Worm (Caenorhabditis elegans) whole organism, L4 larva: ENCODE measurements around the gene txt-19.
A peak's percentile ranks its signal among the peaks of the same experiment; 100 is the strongest.

ENCODE experiments used
- F26F4.8 ChIP-seq: fragments of 200-800 bp; sonication (Bioruptor generic); conservative IDR thresholded peaks from 2 replicates; pipeline ENCODE4 v1.3.6; 2022; ENCODE audit warnings: missing genetic modification characterization, missing compliant biosample characterization
- R02D3.7 ChIP-seq: fragments of 150-350 bp; sonication (generic microtip); optimal IDR thresholded peaks from 3 replicates; lab custom pipeline; 2014; ENCODE audit warnings: missing biosample characterization, missing genetic modification characterization
- Y48G9A.11 ChIP-seq: fragments of 200-800 bp; sonication (Bioruptor generic); IDR thresholded peaks from 2 replicates; pipeline ENCODE4 v1.3.6; 2022; ENCODE audit warnings: missing genetic modification reagents, missing genetic modification characterization, missing compliant biosample characterization
- Y5F2A.4 ChIP-seq: fragments of 200-800 bp; sonication (Bioruptor generic); optimal IDR thresholded peaks from 2 replicates; lab custom pipeline; 2018; ENCODE audit warnings: mild to moderate bottlenecking, missing genetic modification characterization, missing compliant biosample characterization
- ZK337.2 ChIP-seq: fragments of 200-800 bp; sonication (Bioruptor generic); IDR thresholded peaks from 2 replicates; pipeline ENCODE4 v1.3.6; 2022; ENCODE audit warnings: missing genetic modification reagents, missing genetic modification characterization, missing compliant biosample characterization
- ZK546.5 ChIP-seq, 2 experiments: sonication (generic microtip); optimal IDR thresholded peaks; 2 replicates each; lab custom pipeline; 2017; ENCODE audit warnings: missing biosample characterization in 2 of 2, missing genetic modification characterization in 2 of 2
- arid-1 ChIP-seq: fragments of 200-800 bp; sonication (Bioruptor generic); conservative IDR thresholded peaks from 2 replicates; pipeline ENCODE4 v1.3.6; 2022; ENCODE audit warnings: missing genetic modification reagents, missing genetic modification characterization, missing compliant biosample characterization
- daf-12 ChIP-seq: fragments of 150-350 bp; optimal IDR thresholded peaks from 2 replicates; lab custom pipeline; 2014; ENCODE audit warnings: missing biosample characterization, missing genetic modification reagents, missing genetic modification characterization
- daf-16 ChIP-seq, 3 experiments: sonication (generic microtip); optimal IDR thresholded peaks; 2 replicates each; lab custom pipeline; 2016 to 2017; ENCODE audit warnings: missing genetic modification characterization in 3 of 3, missing genetic modification reagents in 3 of 3, mild to moderate bottlenecking in 2 of 3, missing compliant biosample characterization in 2 of 3, missing biosample characterization in 1 of 3, moderate library complexity in 1 of 3
- dmd-6 ChIP-seq: fragments of 200-800 bp; sonication (Bioruptor generic); IDR thresholded peaks from 2 replicates; pipeline ENCODE4 v1.3.6; 2022; ENCODE audit warnings: missing genetic modification reagents, missing genetic modification characterization, missing compliant biosample characterization
- dmd-9 ChIP-seq: fragments of 200-800 bp; sonication (Bioruptor generic); IDR thresholded peaks from 2 replicates; pipeline ENCODE4 v1.3.6; 2022; ENCODE audit warnings: missing genetic modification reagents, missing genetic modification characterization, missing compliant biosample characterization
- dve-1 ChIP-seq: sonication (generic microtip); optimal IDR thresholded peaks from 2 replicates; lab custom pipeline; 2017; ENCODE audit warnings: antibody characterized with exemption, mild to moderate bottlenecking, missing genetic modification characterization, missing compliant biosample characterization; ENCODE audit not compliant: insufficient read depth
- egl-43 ChIP-seq: fragments of 200-800 bp; sonication (Bioruptor generic); IDR thresholded peaks from 2 replicates; pipeline ENCODE4 v1.3.6; 2022; ENCODE audit warnings: missing genetic modification reagents, missing genetic modification characterization, missing compliant biosample characterization
- fkh-10 ChIP-seq: fragments of 150-350 bp; optimal IDR thresholded peaks from 2 replicates; lab custom pipeline; 2014; ENCODE audit warnings: missing biosample characterization, missing genetic modification reagents, missing genetic modification characterization
- gei-8 ChIP-seq: fragments of 200-800 bp; sonication (Bioruptor generic); optimal IDR thresholded peaks from 2 replicates; lab custom pipeline; 2018; ENCODE audit warnings: mild to moderate bottlenecking, missing genetic modification characterization, missing compliant biosample characterization
- jun-1 ChIP-seq: fragments of 150-350 bp; optimal IDR thresholded peaks from 2 replicates; lab custom pipeline; 2014; ENCODE audit warnings: missing biosample characterization, missing genetic modification reagents, missing genetic modification characterization
- lin-15B ChIP-seq: fragments of 150-350 bp; sonication (generic microtip); optimal IDR thresholded peaks from 3 replicates; lab custom pipeline; 2014; ENCODE audit warnings: missing biosample characterization, missing genetic modification characterization
- lin-38 ChIP-seq: fragments of 200-800 bp; sonication (Bioruptor generic); IDR thresholded peaks from 2 replicates; pipeline ENCODE4 v1.3.6; 2022; ENCODE audit warnings: missing genetic modification reagents, missing genetic modification characterization, missing compliant biosample characterization
- lin-39 ChIP-seq: fragments of 150-350 bp; optimal IDR thresholded peaks from 2 replicates; lab custom pipeline; 2014; ENCODE audit warnings: missing biosample characterization, missing genetic modification reagents, missing genetic modification characterization
- nhr-111 ChIP-seq: fragments of 200-800 bp; sonication (Bioruptor generic); optimal IDR thresholded peaks from 2 replicates; lab custom pipeline; 2018; ENCODE audit warnings: mild to moderate bottlenecking, missing genetic modification characterization, missing compliant biosample characterization
- nhr-28 ChIP-seq: fragments of 150-350 bp; optimal IDR thresholded peaks from 2 replicates; lab custom pipeline; 2014; ENCODE audit warnings: missing biosample characterization, missing genetic modification characterization
- nhr-48 ChIP-seq: sonication (generic microtip); optimal IDR thresholded peaks from 2 replicates; lab custom pipeline; 2016; ENCODE audit warnings: mild to moderate bottlenecking, missing genetic modification characterization, missing compliant biosample characterization
- nhr-77 ChIP-seq: fragments of 150-350 bp; optimal IDR thresholded peaks from 2 replicates; lab custom pipeline; 2014; ENCODE audit warnings: missing biosample characterization, missing genetic modification characterization
- pha-4 ChIP-seq, 2 experiments: fragments of 150-350 bp in 1 of 2; fragments of 200-800 bp in 1 of 2; sonication (Bioruptor generic) in 1 of 2; IDR thresholded peaks in 1 of 2; optimal IDR thresholded peaks in 1 of 2; 2 replicates each; pipeline versions ENCODE4 v1.3.6 to Lab custom; 2014 to 2022; ENCODE audit warnings: missing genetic modification characterization in 2 of 2, missing genetic modification reagents in 2 of 2, missing biosample characterization in 1 of 2, missing compliant biosample characterization in 1 of 2
- php-3 ChIP-seq: fragments of 200-800 bp; sonication (Bioruptor generic); IDR thresholded peaks from 2 replicates; pipeline ENCODE4 v1.3.6; 2022; ENCODE audit warnings: missing genetic modification reagents, missing genetic modification characterization, missing compliant biosample characterization
- pqm-1 ChIP-seq: sonication (generic microtip); optimal IDR thresholded peaks from 2 replicates; lab custom pipeline; 2017; ENCODE audit warnings: missing biosample characterization, missing genetic modification characterization
- set-16 ChIP-seq: fragments of 200-800 bp; sonication (Bioruptor generic); IDR thresholded peaks from 2 replicates; pipeline ENCODE4 v1.3.6; 2022; ENCODE audit warnings: missing genetic modification reagents, missing genetic modification characterization, missing compliant biosample characterization
- spr-3 ChIP-seq: fragments of 200-800 bp; sonication (Bioruptor generic); optimal IDR thresholded peaks from 2 replicates; lab custom pipeline; 2018; ENCODE audit warnings: mild to moderate bottlenecking, missing genetic modification characterization, missing compliant biosample characterization
- unc-62 ChIP-seq, 3 experiments: fragments of 150-350 bp in 1 of 3; sonication (generic microtip); optimal IDR thresholded peaks in 2 of 3; peaks in 1 of 3; 1 replicate in 1 of 3; 2 replicates in 2 of 3; lab custom pipeline; 2014 to 2017; ENCODE audit warnings: missing biosample characterization in 3 of 3, missing genetic modification characterization in 3 of 3, missing genetic modification reagents in 3 of 3, missing genotype in 1 of 3
- vab-7 ChIP-seq: fragments of 200-800 bp; sonication (Bioruptor generic); IDR thresholded peaks from 2 replicates; pipeline ENCODE4 v1.3.6; 2022; ENCODE audit warnings: missing genetic modification reagents, missing genetic modification characterization, missing compliant biosample characterization
- zip-11 ChIP-seq: fragments of 200-800 bp; sonication (Bioruptor generic); IDR thresholded peaks from 2 replicates; pipeline ENCODE4 v1.3.6; 2022; ENCODE audit warnings: missing genetic modification characterization, missing compliant biosample characterization

The txt-19 gene

ce11 chrIV:12892194-12892593 is 46.5 kb downstream of the txt-19 start, which contains the start of gene K08D8.1:
Gene K08D8.1 (plus strand): TSS chrIV:12892494.
- TF ChIP-seq daf-12 (tag; lab: Kevin White, UChicago) (no peak), lin-15B (tag; lab: Kevin White, UChicago) (no peak), php-3 (no peak), pqm-1 (no peak), lin-39 (tag; lab: Kevin White, UChicago) (no peak), fkh-10 (GFP tag; lab: Kevin White, UChicago) (no peak), lin-38 (GFP tag; lab: Robert Waterston, UW) (no peak)

- no peak for TF ChIP-seq php-3
- TF ChIP-seq pha-4 (GFP tag; IDR thresholded peaks at IDR 0.05; lab: Robert Waterston, UW) = no peak
- no peak for TF ChIP-seq pha-4 (tag; optimal IDR thresholded peaks at IDR 0.05; lab: Kevin White, UChicago)
- no peak for TF ChIP-seq daf-16 (GFP tag; optimal IDR thresholded peaks at IDR 0.05; lab: Kevin White, UChicago)
- TF ChIP-seq daf-16 (tag; optimal IDR thresholded peaks at IDR 0.05; lab: Kevin White, UChicago) = peak; percentile 32
- no peak for TF ChIP-seq Y5F2A.4 (GFP tag; lab: Kevin White, UChicago)
- peak; percentile 20; the same call in 1 of the 2 replicates for TF ChIP-seq dmd-6 (GFP tag; lab: Robert Waterston, UW)
Measured at ce11 chrIV:12893166-12893565, 47.5 kb downstream of the txt-19 start, which contains the start of gene K08D8.12. Gene K08D8.12 (plus strand): TSS chrIV:12893466.

- TF ChIP-seq vab-7 (GFP tag; lab: Robert Waterston, UW) (no peak), nhr-48 (tag; lab: Kevin White, UChicago) (no peak), nhr-77 (tag; lab: Kevin White, UChicago) (no peak), ZK546.5 (tag; optimal IDR thresholded peaks at IDR 0.05; lab: Kevin White, UChicago) (no peak), spr-3 (GFP tag; lab: Kevin White, UChicago) (no peak), arid-1 (no peak), dmd-9 (GFP tag; lab: Robert Waterston, UW) (no peak), Y48G9A.11 (GFP tag; lab: Robert Waterston, UW) (no peak)
Measured at ce11 chrIV:12894996-12895395, 49.3 kb downstream of the txt-19 start, which contains the start of gene K08D8.11. Gene K08D8.11 (plus strand): TSS chrIV:12895296.

- TF ChIP-seq R02D3.7 (tag; lab: Kevin White, UChicago) (no peak), egl-43 (GFP tag; lab: Robert Waterston, UW) (no peak), arid-1 (no peak), jun-1 (tag; lab: Kevin White, UChicago) (no peak), nhr-28 (tag; lab: Kevin White, UChicago) (peak; percentile 41), nhr-111 (GFP tag; lab: Kevin White, UChicago) (no peak), dve-1 (tag; lab: Kevin White, UChicago) (peak; percentile 23), ZK337.2 (GFP tag; lab: Robert Waterston, UW) (no peak), set-16 (no peak), daf-16 (GFP tag; optimal IDR thresholded peaks at IDR 0.05; lab: Kevin White, UChicago) (no peak), daf-16 (tag; optimal IDR thresholded peaks at IDR 0.05; lab: Kevin White, UChicago) (peak; percentile 24), pqm-1 (peak; percentile 40), pha-4 (GFP tag; IDR thresholded peaks at IDR 0.05; lab: Robert Waterston, UW) (no peak), pha-4 (tag; optimal IDR thresholded peaks at IDR 0.05; lab: Kevin White, UChicago) (no peak), F26F4.8 (GFP tag; lab: Robert Waterston, UW) (no peak), gei-8 (no peak), php-3 (no peak), dmd-6 (GFP tag; lab: Robert Waterston, UW) (peak; percentile 33; the same call in 1 of the 2 replicates)
Measured at ce11 chrIV:12896371-12896882, 50.7 kb downstream of the txt-19 start, which contains the start of gene K08D8.7. Gene K08D8.7 (plus strand): TSS chrIV:12896832.

- no peak for TF ChIP-seq daf-16 (GFP tag; optimal IDR thresholded peaks at IDR 0.05; lab: Kevin White, UChicago)
- TF ChIP-seq daf-16 (tag; optimal IDR thresholded peaks at IDR 0.05; lab: Kevin White, UChicago) = peak; percentile 17
- peak in 1 of 2 experiments; percentile 74 for TF ChIP-seq unc-62 (GFP tag; optimal IDR thresholded peaks at IDR 0.05 in 1 of 2; lab: Kevin White, UChicago)
- TF ChIP-seq unc-62 (tag; optimal IDR thresholded peaks at IDR 0.05; lab: Kevin White, UChicago) = no peak
- TF ChIP-seq zip-11 (GFP tag; lab: Robert Waterston, UW) = no peak
Measured at ce11 chrIV:12897146-12897545, 51.4 kb downstream of the txt-19 start.
